Fruit fly (Drosophila melanogaster) whole organism, prepupa: ENCODE results near the gene Uch.
A peak's percentile ranks its signal among the peaks of the same experiment; 100 is the strongest.

Source experiments
- Blimp-1 ChIP-seq: fragments of 200-800 bp; sonication (Bioruptor generic); optimal IDR thresholded peaks from 3 replicates; lab custom pipeline; 2017; ENCODE audit warnings: missing biosample characterization, missing genetic modification characterization, mild to moderate bottlenecking, moderate library complexity, missing genetic modification reagents
- CG11294 ChIP-seq: fragments of 200-800 bp; sonication (Bioruptor generic); IDR thresholded peaks from 2 replicates; pipeline ENCODE4 v1.3.6; 2022; ENCODE audit warnings: missing biosample characterization, missing genetic modification characterization
- CG11762 ChIP-seq: fragments of 200-800 bp; sonication (Bioruptor generic); optimal IDR thresholded peaks from 3 replicates; lab custom pipeline; 2016; ENCODE audit warnings: missing biosample characterization, missing genetic modification characterization; ENCODE audit not compliant: insufficient read depth
- CG11902 ChIP-seq: fragments of 200-800 bp; sonication (Bioruptor generic); optimal IDR thresholded peaks from 3 replicates; lab custom pipeline; 2016; ENCODE audit warnings: missing biosample characterization, missing genetic modification characterization
- CG15336 ChIP-seq: fragments of 200-800 bp; sonication (Bioruptor generic); IDR thresholded peaks from 2 replicates; pipeline ENCODE4 v1.3.6; 2022; ENCODE audit warnings: missing biosample characterization, missing genetic modification characterization
- CG1621 ChIP-seq: fragments of 200-800 bp; sonication (Bioruptor generic); optimal IDR thresholded peaks from 3 replicates; lab custom pipeline; 2018; ENCODE audit warnings: missing biosample characterization, mild to moderate bottlenecking, missing genetic modification characterization
- CG16779 ChIP-seq: fragments of 200-800 bp; sonication (Bioruptor generic); optimal IDR thresholded peaks from 3 replicates; lab custom pipeline; 2017; ENCODE audit warnings: missing biosample characterization, mild to moderate bottlenecking, missing genetic modification characterization
- CG3032 ChIP-seq: fragments of 200-800 bp; optimal IDR thresholded peaks from 2 replicates; lab custom pipeline; 2019; ENCODE audit warnings: missing biosample characterization, mild to moderate bottlenecking, missing genetic modification characterization, moderate library complexity
- CG32006 ChIP-seq: fragments of 200-800 bp; sonication (Bioruptor generic); optimal IDR thresholded peaks from 3 replicates; lab custom pipeline; 2017; ENCODE audit warnings: missing biosample characterization, mild to moderate bottlenecking, missing genetic modification characterization
- CG34406 ChIP-seq: fragments of 200-800 bp; sonication (Bioruptor generic); optimal IDR thresholded peaks from 3 replicates; lab custom pipeline; 2016; ENCODE audit warnings: missing biosample characterization, missing genetic modification characterization
- CG6276 ChIP-seq: fragments of 200-800 bp; sonication (Bioruptor generic); optimal IDR thresholded peaks from 2 replicates; lab custom pipeline; 2017; ENCODE audit warnings: missing biosample characterization, mild to moderate bottlenecking, missing genetic modification characterization
- CG6792 ChIP-seq: fragments of 200-800 bp; sonication (Bioruptor generic); optimal IDR thresholded peaks from 3 replicates; lab custom pipeline; 2016; ENCODE audit warnings: missing biosample characterization, missing genetic modification characterization
- CG6808 ChIP-seq: fragments of 200-800 bp; sonication (Bioruptor generic); optimal IDR thresholded peaks from 3 replicates; lab custom pipeline; 2017; ENCODE audit warnings: missing biosample characterization, missing genetic modification characterization, mild to moderate bottlenecking, moderate library complexity, missing genetic modification reagents
- CG6854 ChIP-seq: fragments of 200-800 bp; sonication (Bioruptor generic); optimal IDR thresholded peaks from 2 replicates; lab custom pipeline; 2017; ENCODE audit warnings: missing biosample characterization, mild to moderate bottlenecking, missing genetic modification characterization
- CG8119 ChIP-seq: fragments of 200-800 bp; sonication (Bioruptor generic); IDR thresholded peaks from 3 replicates; pipeline ENCODE4 v1.3.6; 2022; ENCODE audit warnings: missing biosample characterization, missing genetic modification characterization
- CG8319 ChIP-seq: fragments of 200-800 bp; sonication (Bioruptor generic); optimal IDR thresholded peaks from 3 replicates; lab custom pipeline; 2016; ENCODE audit warnings: missing biosample characterization, missing genetic modification characterization
- CG8632 ChIP-seq: fragments of 200-800 bp; sonication (Bioruptor generic); optimal IDR thresholded peaks from 3 replicates; lab custom pipeline; 2016; ENCODE audit warnings: missing biosample characterization, missing genetic modification characterization
- Eip78C ChIP-seq: fragments of 200-800 bp; sonication (Bioruptor generic); peaks from one replicate; lab custom pipeline; 2016; ENCODE audit warnings: missing biosample characterization, missing genetic modification characterization
- Eip93F ChIP-seq: fragments of 200-800 bp; sonication (Bioruptor generic); optimal IDR thresholded peaks from 2 replicates; lab custom pipeline; 2016; ENCODE audit warnings: missing biosample characterization, mild to moderate bottlenecking, missing genetic modification characterization
- Ets21C ChIP-seq: fragments of 200-800 bp; sonication (Bioruptor generic); optimal IDR thresholded peaks from 3 replicates; lab custom pipeline; 2016; ENCODE audit warnings: missing biosample characterization, missing genetic modification characterization
- Ets96B ChIP-seq: fragments of 200-800 bp; optimal IDR thresholded peaks from 2 replicates; lab custom pipeline; 2019; ENCODE audit warnings: missing biosample characterization, mild to moderate bottlenecking, missing genetic modification characterization, moderate library complexity
- Gug ChIP-seq: fragments of 200-800 bp; sonication (Bioruptor generic); IDR thresholded peaks from 2 replicates; pipeline ENCODE4 v1.3.6; 2022; ENCODE audit warnings: missing biosample characterization, missing genetic modification characterization
- Hr38 ChIP-seq: sonication (Bioruptor generic); optimal IDR thresholded peaks from 2 replicates; lab custom pipeline; 2016; ENCODE audit warnings: missing biosample characterization, missing genetic modification characterization
- Hr39 ChIP-seq: fragments of 200-800 bp; sonication (Bioruptor generic); optimal IDR thresholded peaks from 2 replicates; lab custom pipeline; 2016; ENCODE audit warnings: missing biosample characterization, missing genetic modification characterization
- Lpt ChIP-seq: fragments of 200-800 bp; sonication (Bioruptor generic); optimal IDR thresholded peaks from 3 replicates; lab custom pipeline; 2016; ENCODE audit warnings: missing biosample characterization, missing genetic modification characterization
- Met ChIP-seq: fragments of 200-800 bp; sonication (Bioruptor generic); optimal IDR thresholded peaks from 3 replicates; lab custom pipeline; 2016; ENCODE audit warnings: missing biosample characterization, missing genetic modification characterization
- OdsH ChIP-seq: fragments of 200-800 bp; sonication (Bioruptor generic); optimal IDR thresholded peaks from 3 replicates; lab custom pipeline; 2016; ENCODE audit warnings: missing biosample characterization, missing genetic modification characterization
- Sox14 ChIP-seq: fragments of 200-800 bp; sonication (Bioruptor generic); optimal IDR thresholded peaks from 3 replicates; lab custom pipeline; 2016; ENCODE audit warnings: missing biosample characterization, missing genetic modification characterization
- Sox15 ChIP-seq: fragments of 200-800 bp; sonication (Bioruptor generic); optimal IDR thresholded peaks from 3 replicates; lab custom pipeline; 2016; ENCODE audit warnings: missing biosample characterization, missing genetic modification characterization
- achi ChIP-seq: fragments of 200-800 bp; sonication (Bioruptor generic); optimal IDR thresholded peaks from 3 replicates; lab custom pipeline; 2016; ENCODE audit warnings: missing biosample characterization, missing genetic modification characterization
- acj6 ChIP-seq: fragments of 200-800 bp; sonication (Bioruptor generic); optimal IDR thresholded peaks from 3 replicates; lab custom pipeline; 2016; ENCODE audit warnings: missing biosample characterization, missing genetic modification characterization
- cyc ChIP-seq: fragments of 200-800 bp; sonication (Bioruptor generic); optimal IDR thresholded peaks from 3 replicates; lab custom pipeline; 2016; ENCODE audit warnings: missing biosample characterization, missing genetic modification characterization
- dac ChIP-seq: fragments of 200-800 bp; sonication (Bioruptor generic); optimal IDR thresholded peaks from 2 replicates; lab custom pipeline; 2017; ENCODE audit warnings: missing biosample characterization, mild to moderate bottlenecking, missing genetic modification characterization
- dsx ChIP-seq: fragments of 200-800 bp; optimal IDR thresholded peaks from 3 replicates; lab custom pipeline; 2019; ENCODE audit warnings: missing biosample characterization, mild to moderate bottlenecking, missing genetic modification characterization, moderate library complexity; ENCODE audit not compliant: poor library complexity, severe bottlenecking
- esn ChIP-seq: fragments of 200-800 bp; sonication (Bioruptor generic); optimal IDR thresholded peaks from 2 replicates; lab custom pipeline; 2016; ENCODE audit warnings: missing biosample characterization, mild to moderate bottlenecking, missing genetic modification characterization, moderate library complexity
- fd59A ChIP-seq: fragments of 200-800 bp; sonication (Bioruptor generic); optimal IDR thresholded peaks from 2 replicates; lab custom pipeline; 2017; ENCODE audit warnings: missing biosample characterization, mild to moderate bottlenecking, missing genetic modification characterization, missing genetic modification reagents
- fd85E ChIP-seq: fragments of 200-800 bp; sonication (Bioruptor generic); optimal IDR thresholded peaks from 3 replicates; lab custom pipeline; 2016; ENCODE audit warnings: missing biosample characterization, missing genetic modification characterization
- fkh ChIP-seq: fragments of 200-800 bp; sonication (Bioruptor generic); optimal IDR thresholded peaks from 3 replicates; lab custom pipeline; 2017; ENCODE audit warnings: missing biosample characterization, mild to moderate bottlenecking, missing genetic modification characterization, moderate library complexity
- lz ChIP-seq: fragments of 200-800 bp; sonication (Bioruptor generic); optimal IDR thresholded peaks from 3 replicates; lab custom pipeline; 2016; ENCODE audit warnings: missing biosample characterization, missing genetic modification characterization
- net ChIP-seq: fragments of 200-800 bp; sonication (Bioruptor generic); optimal IDR thresholded peaks from 3 replicates; lab custom pipeline; 2016; ENCODE audit warnings: missing biosample characterization, missing genetic modification characterization
- pdm3 ChIP-seq: fragments of 200-800 bp; sonication (Bioruptor generic); optimal IDR thresholded peaks from 3 replicates; lab custom pipeline; 2016; ENCODE audit warnings: missing biosample characterization, missing genetic modification characterization
- salr ChIP-seq, 2 experiments: fragments of 200-800 bp; sonication (Bioruptor generic); optimal IDR thresholded peaks; 3 replicates each; lab custom pipeline; 2016 to 2018; ENCODE audit warnings: missing biosample characterization in 2 of 2, missing genetic modification characterization in 2 of 2, mild to moderate bottlenecking in 1 of 2
- spab ChIP-seq: fragments of 200-800 bp; sonication (Bioruptor generic); optimal IDR thresholded peaks from 2 replicates; lab custom pipeline; 2017; ENCODE audit warnings: missing biosample characterization, mild to moderate bottlenecking, missing genetic modification characterization, missing genetic modification reagents
- ss ChIP-seq, 2 experiments: fragments of 200-800 bp; sonication (Bioruptor generic); optimal IDR thresholded peaks; 2 replicates in 1 of 2; 3 replicates in 1 of 2; lab custom pipeline; 2017 to 2018; ENCODE audit warnings: mild to moderate bottlenecking in 2 of 2, missing biosample characterization in 2 of 2, missing genetic modification characterization in 2 of 2, moderate library complexity in 1 of 2
- topi ChIP-seq: fragments of 200-800 bp; sonication (Bioruptor generic); optimal IDR thresholded peaks from 3 replicates; lab custom pipeline; 2016; ENCODE audit warnings: missing biosample characterization, missing genetic modification characterization
- vri ChIP-seq: fragments of 200-800 bp; sonication (Bioruptor generic); optimal IDR thresholded peaks from 3 replicates; lab custom pipeline; 2016; ENCODE audit warnings: missing biosample characterization, mild to moderate bottlenecking, missing genetic modification characterization

The Uch gene

dm6 chr2L:2168184-2168893, 45.7 kb downstream of the Uch start (continued):
- TF ChIP-seq Sox15 (no peak), CG6808 (peak; percentile 48), fd85E (GFP tag; lab: Kevin White, UChicago) (no peak), lz (GFP tag; lab: Kevin White, UChicago) (peak; percentile 4), CG16779 (tag; lab: Kevin White, UChicago) (no peak), CG6276 (GFP tag; lab: Kevin White, UChicago) (peak; percentile 83), achi (GFP tag; lab: Kevin White, UChicago) (peak; percentile 70), Hr39 (GFP tag; lab: Kevin White, UChicago) (no peak), Hr38 (no peak)

- TF ChIP-seq CG6854 (GFP tag; lab: Kevin White, UChicago) (no peak), Hr38 (no peak), Eip93F (no peak), acj6 (GFP tag; lab: Kevin White, UChicago) (no peak), spab (GFP tag; lab: Kevin White, UChicago) (no peak), Ets96B (tag; lab: Kevin White, UChicago) (peak; percentile 2), CG6808 (peak; percentile 12), fkh (GFP tag; lab: Kevin White, UChicago) (no peak), CG3032 (peak; percentile 17), pdm3 (GFP tag; lab: Kevin White, UChicago) (no peak), fd85E (GFP tag; lab: Kevin White, UChicago) (no peak), dac (GFP tag; lab: Kevin White, UChicago) (no peak), CG8319 (GFP tag; lab: Kevin White, UChicago) (no peak), CG8632 (GFP tag; lab: Kevin White, UChicago) (no peak), CG11902 (GFP tag; lab: Kevin White, UChicago) (no peak), esn (GFP tag; lab: Kevin White, UChicago) (no peak), salr (GFP tag; optimal IDR thresholded peaks at IDR 0.05; lab: Kevin White, UChicago) (peak; percentile 3 to 15), CG11762 (GFP tag; lab: Kevin White, UChicago) (no peak), Hr39 (GFP tag; lab: Kevin White, UChicago) (no peak), Lpt (GFP tag; lab: Kevin White, UChicago) (no peak), CG1621 (no peak), CG34406 (no peak), Blimp-1 (GFP tag; lab: Kevin White, UChicago) (no peak), Eip78C (GFP tag; lab: Kevin White, UChicago) (peak; percentile 49), Sox14 (GFP tag; lab: Kevin White, UChicago) (peak; percentile 26), ss (GFP tag; optimal IDR thresholded peaks at IDR 0.05; lab: Kevin White, UChicago) (no peak), vri (GFP tag; lab: Kevin White, UChicago) (no peak), CG11294 (GFP tag; lab: Robert Waterston, UW) (no peak), CG8119 (GFP tag; lab: Robert Waterston, UW) (no peak), net (GFP tag; lab: Kevin White, UChicago) (peak; percentile 14), cyc (GFP tag; lab: Kevin White, UChicago) (no peak), Gug (no peak), Met (GFP tag; lab: Kevin White, UChicago) (no peak), OdsH (GFP tag; lab: Kevin White, UChicago) (no peak), fd59A (GFP tag; lab: Kevin White, UChicago) (no peak), Ets21C (GFP tag; lab: Kevin White, UChicago) (no peak), achi (GFP tag; lab: Kevin White, UChicago) (peak; percentile 6), CG6792 (GFP tag; lab: Kevin White, UChicago) (no peak), dsx (GFP tag; lab: Kevin White, UChicago) (no peak), topi (GFP tag; lab: Kevin White, UChicago) (no peak), CG32006 (GFP tag; lab: Kevin White, UChicago) (peak; percentile 10), CG16779 (tag; lab: Kevin White, UChicago) (no peak), CG15336 (GFP tag; lab: Robert Waterston, UW) (peak; percentile 16; the same call in 1 of the 2 replicates)
These were observed 46.9 kb downstream of the Uch start for dm6 chr2L:2166958-2167707.
